Fruit fly (Drosophila melanogaster) S2 (cell line): ENCODE data around the gene Mst36Fb.
A peak's percentile ranks its signal among the peaks of the same experiment; 100 is the strongest.

ENCODE experiments used
- CG8478 ChIP-seq: fragments of >200 bp; optimal IDR thresholded peaks from 2 replicates; lab custom pipeline; 2018
- CTCF ChIP-seq, 2 experiments: fragments of >200 bp; optimal IDR thresholded peaks; 2 replicates each; lab custom pipeline; 2018

Gene Mst36Fb

dm6 chr2L:18674994-18675393, at the start of gene Mst36Fb:
TSS of gene Mst36Fb (minus strand) at chr2L:18675094.
- TF ChIP-seq CG8478 (lab: Kevin White, UChicago) (no peak), CTCF (optimal IDR thresholded peaks at IDR 0.05; lab: Kevin White, UChicago) (no peak)

DNA sequence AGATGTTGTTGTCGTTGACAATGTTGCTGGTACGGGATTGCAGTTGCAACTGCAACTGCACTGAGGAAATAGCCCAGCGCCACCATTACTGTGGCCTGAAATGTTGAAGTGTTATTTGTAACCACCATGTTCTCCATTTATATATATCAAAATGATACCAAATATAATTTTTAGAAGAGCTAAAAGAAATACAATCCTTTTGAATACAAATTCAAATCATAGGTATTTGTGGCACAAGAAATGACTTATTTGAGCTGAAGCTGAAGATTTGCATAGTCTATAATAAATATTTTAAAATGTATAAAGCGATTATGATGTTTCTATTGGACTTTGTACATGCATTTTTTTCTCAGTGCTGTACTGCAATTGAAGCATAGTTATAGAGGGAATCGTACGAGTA, 44.7 kb upstream of the Mst36Fb start:
- TF ChIP-seq CG8478 (lab: Kevin White, UChicago) (no peak), CTCF (optimal IDR thresholded peaks at IDR 0.05; lab: Kevin White, UChicago) (no peak)

- no peak for TF ChIP-seq CTCF (optimal IDR thresholded peaks at IDR 0.05; lab: Kevin White, UChicago)
- TF ChIP-seq CG8478 (lab: Kevin White, UChicago): no peak
Observed at dm6 chr2L:18717365-18718011, 42.6 kb upstream of the Mst36Fb start.

DNA sequence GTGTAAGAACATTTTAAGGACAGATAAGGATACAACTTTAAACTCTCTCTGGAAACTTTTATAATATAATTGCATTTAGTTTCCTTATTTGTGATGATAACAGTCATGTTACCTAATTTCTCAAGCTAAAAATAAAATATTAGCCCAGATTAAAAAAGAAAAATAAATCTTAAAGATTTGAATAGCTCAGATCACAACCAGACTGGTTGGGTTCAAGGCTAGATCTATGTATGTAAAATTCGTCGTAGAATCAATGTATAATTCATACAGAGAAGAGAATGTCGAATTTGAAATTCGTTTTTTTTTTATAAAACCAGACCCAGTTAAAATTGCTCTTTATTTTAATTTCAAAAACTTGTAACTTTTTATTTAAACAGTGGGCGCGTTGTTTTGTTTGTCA, 39.2 kb upstream of the Mst36Fb start:
- TF ChIP-seq CG8478 (lab: Kevin White, UChicago) (no peak), CTCF (optimal IDR thresholded peaks at IDR 0.05; lab: Kevin White, UChicago) (peak in 1 of 2 experiments; percentile 63)

DNA sequence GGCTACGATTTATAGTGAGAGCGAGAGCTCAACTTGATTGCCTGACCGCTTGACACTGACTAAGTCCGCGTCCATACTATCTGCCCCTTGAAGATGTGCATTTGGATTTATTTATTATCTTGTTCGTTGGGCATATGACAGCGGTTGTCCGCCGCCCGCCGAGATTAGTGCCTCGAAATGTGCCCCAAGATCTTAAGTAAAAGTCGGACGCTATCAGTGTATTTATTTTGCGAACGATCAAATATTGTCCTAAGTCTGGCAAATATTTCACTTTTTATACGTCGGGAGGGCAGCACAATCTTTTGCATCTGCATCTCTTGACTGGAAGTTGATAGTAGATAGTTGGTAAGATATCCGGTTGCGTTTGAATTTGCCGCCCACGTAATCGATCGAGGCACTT, 38.8 kb upstream of the Mst36Fb start, which contains the start of gene Irk3:
TSS of gene Irk3 (minus strand) at position 63 of the 400 bp plus-strand sequence.
- TF ChIP-seq CTCF (optimal IDR thresholded peaks at IDR 0.05; lab: Kevin White, UChicago) (no peak), CG8478 (lab: Kevin White, UChicago) (no peak)

dm6 chr2L:18708239-18708891, 33.5 kb upstream of the Mst36Fb start, which contains the start of the genes Faf2 and Grip71:
TSS of gene Faf2 (minus strand) at chr2L:18708688.
TSS of gene Grip71 (plus strand) at chr2L:18708846.
- TF ChIP-seq CTCF (optimal IDR thresholded peaks at IDR 0.05; lab: Kevin White, UChicago) (no peak), CG8478 (lab: Kevin White, UChicago) (no peak)

DNA sequence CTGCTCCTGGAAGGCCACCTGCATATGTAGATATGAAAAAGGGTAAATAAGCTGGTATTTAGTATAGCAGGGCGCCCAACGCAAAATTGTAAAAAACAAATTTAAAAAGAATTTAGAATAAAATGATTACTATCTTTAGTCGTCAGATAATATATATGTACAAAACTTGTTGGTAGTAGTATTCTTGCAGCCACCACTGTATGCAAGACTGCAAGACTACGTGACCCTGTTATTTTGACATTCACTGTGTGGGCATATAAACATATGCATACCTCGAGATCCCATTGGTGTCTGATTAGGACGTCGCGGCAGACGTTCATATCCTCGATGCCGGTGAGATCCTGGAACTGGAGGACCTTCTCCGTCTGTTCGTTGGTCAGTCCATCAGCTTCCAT, 32.9 kb upstream of the Mst36Fb start:
- TF ChIP-seq CG8478 (lab: Kevin White, UChicago) (no peak), CTCF (optimal IDR thresholded peaks at IDR 0.05; lab: Kevin White, UChicago) (no peak)

dm6 chr2L:18705617-18706046, 30.7 kb upstream of the Mst36Fb start, which contains the start of gene Jwa:
TSS of gene Jwa (minus strand) at chr2L:18705703.
- no peak for TF ChIP-seq CG8478 (lab: Kevin White, UChicago)
- TF ChIP-seq CTCF (optimal IDR thresholded peaks at IDR 0.05; lab: Kevin White, UChicago): no peak

DNA sequence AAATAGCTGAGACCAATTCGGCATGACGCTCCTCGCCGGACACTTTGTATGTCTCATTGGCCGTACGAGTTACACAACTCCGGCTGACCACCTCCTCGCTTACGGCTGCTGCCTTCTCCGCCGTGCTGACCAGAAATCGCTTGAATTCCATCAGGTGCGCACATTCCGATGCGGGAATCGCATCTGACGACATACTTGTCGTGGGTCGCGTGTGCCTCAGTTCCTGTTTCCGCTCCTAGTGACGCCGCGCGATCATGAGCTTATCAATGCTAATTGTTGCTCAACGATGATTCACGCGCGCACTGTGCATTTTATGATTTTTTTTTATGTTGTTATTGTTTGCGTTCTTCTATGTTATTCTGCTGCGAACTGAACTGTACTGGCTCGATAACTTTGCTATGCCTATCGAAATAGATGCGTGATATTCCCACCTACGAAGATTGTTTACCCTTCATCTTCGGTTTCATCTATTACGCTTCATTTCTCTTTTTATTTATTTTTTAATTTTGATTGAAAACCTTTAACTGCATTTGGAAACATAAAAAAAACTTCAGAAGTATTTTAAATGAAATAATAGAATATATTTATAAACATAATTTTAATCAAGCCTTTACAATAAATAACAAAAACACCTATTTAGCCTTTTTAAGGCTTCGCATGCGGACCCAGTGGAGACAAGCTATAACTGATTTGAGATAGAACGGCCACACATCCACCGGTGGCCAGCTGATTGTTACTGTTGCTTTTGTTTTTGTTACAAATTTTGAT, 28.0 kb upstream of the Mst36Fb start, which contains the start of the genes CG10376 and CG10343:
TSS of gene CG10376 (minus strand) at position 385 of the 768 bp plus-strand sequence.
TSS of gene CG10343 (plus strand) at position 753 of the 768 bp plus-strand sequence.
- TF ChIP-seq CTCF (optimal IDR thresholded peaks at IDR 0.05; lab: Kevin White, UChicago): no peak
- TF ChIP-seq CG8478 (lab: Kevin White, UChicago): no peak

- no peak for TF ChIP-seq CTCF (optimal IDR thresholded peaks at IDR 0.05; lab: Kevin White, UChicago)
- no peak for TF ChIP-seq CG8478 (lab: Kevin White, UChicago)
Observed at dm6 chr2L:18698559-18699130, 23.8 kb upstream of the Mst36Fb start, which contains the start of gene CG10341. TSS of gene CG10341 (plus strand) at chr2L:18698714.

- TF ChIP-seq CTCF (optimal IDR thresholded peaks at IDR 0.05; lab: Kevin White, UChicago): no peak
- no peak for TF ChIP-seq CG8478 (lab: Kevin White, UChicago)
Observed at dm6 chr2L:18695404-18695804, 20.5 kb upstream of the Mst36Fb start, which contains the start of the genes CG10383 and CG10338. TSS of gene CG10383 (minus strand) at chr2L:18695602. TSS of gene CG10338 (plus strand) at chr2L:18695664.

DNA sequence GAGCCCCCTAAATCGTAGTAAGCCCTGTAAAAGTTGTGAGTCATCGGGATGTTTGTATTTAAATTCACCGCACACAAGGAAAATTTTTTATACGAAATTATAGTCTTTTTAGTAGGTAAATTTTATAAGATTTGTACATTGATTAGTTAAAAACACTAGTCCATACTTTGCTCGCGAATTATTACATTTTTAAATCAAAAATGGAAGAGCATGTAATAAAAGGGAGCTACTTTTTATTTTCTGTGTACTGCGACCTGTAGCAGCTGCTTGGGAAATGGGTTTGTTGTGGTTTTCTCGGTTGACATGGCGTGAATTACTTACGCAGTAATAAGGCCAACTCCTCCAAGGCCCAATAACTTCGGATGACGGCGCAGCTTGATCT, 19.8 kb upstream of the Mst36Fb start:
- no peak for TF ChIP-seq CG8478 (lab: Kevin White, UChicago)
- TF ChIP-seq CTCF (optimal IDR thresholded peaks at IDR 0.05; lab: Kevin White, UChicago): no peak

DNA sequence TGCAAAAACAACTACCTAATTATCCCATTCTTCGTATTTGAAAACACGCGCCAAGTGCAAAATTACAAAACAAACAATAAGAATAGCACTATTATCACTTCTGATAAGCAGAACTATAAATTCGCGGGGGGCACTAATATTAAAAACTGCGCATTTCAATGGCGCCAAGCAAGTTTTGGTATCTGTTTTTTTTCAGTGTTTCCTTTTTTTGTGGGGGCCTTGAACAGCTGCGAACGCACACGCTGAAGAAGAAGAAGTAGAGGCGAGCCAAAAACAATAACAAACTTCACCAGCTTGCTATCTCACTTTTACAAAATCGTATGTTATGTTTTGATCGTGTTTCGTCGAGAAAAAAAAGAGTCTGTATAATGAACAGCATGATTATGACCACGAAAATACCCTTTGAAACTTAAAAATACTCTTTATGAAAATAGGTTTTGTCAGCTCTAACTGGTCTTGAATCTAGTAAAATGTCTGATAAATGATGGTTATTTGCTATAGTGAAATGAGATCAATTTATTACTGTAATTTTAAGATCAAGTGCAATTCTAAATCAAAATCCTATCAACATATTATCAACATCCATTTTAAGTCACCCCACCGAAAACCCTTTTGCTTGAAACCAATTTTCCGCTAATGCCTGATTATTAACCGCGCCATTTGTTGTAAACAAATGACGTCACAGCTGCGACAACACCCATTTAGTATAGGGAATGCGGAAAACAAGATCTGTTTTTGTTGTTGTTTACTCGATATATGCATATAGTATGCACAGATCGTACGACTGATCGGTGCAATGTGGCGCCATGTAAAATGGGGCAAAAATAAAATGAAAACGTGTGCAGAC, 19.2 kb upstream of the Mst36Fb start:
- no peak for TF ChIP-seq CTCF (optimal IDR thresholded peaks at IDR 0.05; lab: Kevin White, UChicago)
- no peak for TF ChIP-seq CG8478 (lab: Kevin White, UChicago)
